Worm (Caenorhabditis elegans) whole organism, L1 larva: Measurements from ENCODE around the gene aakg-5.
A peak's percentile ranks its signal among the peaks of the same experiment; 100 is the strongest.

Source experiments
- C04F5.9 ChIP-seq: sonication (generic microtip); optimal IDR thresholded peaks from 2 replicates; lab custom pipeline; 2016; ENCODE audit warnings: missing genetic modification characterization, missing compliant biosample characterization
- C16A3.4 ChIP-seq: fragments of 150-350 bp; optimal IDR thresholded peaks from 2 replicates; lab custom pipeline; 2014; ENCODE audit warnings: missing biosample characterization, missing genetic modification characterization
- C34B4.2 ChIP-seq: sonication (generic microtip); optimal IDR thresholded peaks from 2 replicates; lab custom pipeline; 2017; ENCODE audit warnings: mild to moderate bottlenecking, missing genetic modification characterization, missing compliant biosample characterization
- F16B12.6 ChIP-seq: fragments of 150-350 bp; optimal IDR thresholded peaks from 2 replicates; lab custom pipeline; 2014; ENCODE audit warnings: missing biosample characterization, missing genetic modification characterization
- Y116A8C.19 ChIP-seq: sonication (generic microtip); optimal IDR thresholded peaks from 2 replicates; lab custom pipeline; 2016; ENCODE audit warnings: missing compliant biosample characterization, missing genetic modification characterization, borderline replicate concordance
- ceh-63 ChIP-seq: fragments of 200-800 bp; sonication (Bioruptor generic); optimal IDR thresholded peaks from 2 replicates; lab custom pipeline; 2018; ENCODE audit warnings: mild to moderate bottlenecking, missing genetic modification characterization, missing compliant biosample characterization
- ceh-8 ChIP-seq: fragments of 200-800 bp; sonication (Bioruptor generic); optimal IDR thresholded peaks from 2 replicates; lab custom pipeline; 2018; ENCODE audit warnings: mild to moderate bottlenecking, missing genetic modification characterization, moderate library complexity, missing compliant biosample characterization
- ceh-82 ChIP-seq, 3 experiments: fragments of 150-350 bp in 1 of 3; sonication (generic microtip) in 2 of 3; optimal IDR thresholded peaks; 2 replicates each; lab custom pipeline; 2014 to 2017; ENCODE audit warnings: missing biosample characterization in 3 of 3, missing genetic modification characterization in 3 of 3
- ceh-88 ChIP-seq: fragments of 200-800 bp; sonication (Bioruptor generic); IDR thresholded peaks from 2 replicates; pipeline ENCODE4 v1.3.6; 2022; ENCODE audit warnings: missing genetic modification characterization, missing compliant biosample characterization
- ceh-90 ChIP-seq: sonication (generic microtip); optimal IDR thresholded peaks from 2 replicates; lab custom pipeline; 2016; ENCODE audit warnings: missing genetic modification characterization, missing compliant biosample characterization
- dpl-1 ChIP-seq, 3 experiments: fragments of 150-350 bp in 2 of 3; sonication (generic microtip) in 1 of 3; optimal IDR thresholded peaks; 2 replicates each; lab custom pipeline; 2014 to 2017; ENCODE audit warnings: missing biosample characterization in 3 of 3, missing genetic modification characterization in 3 of 3, missing genetic modification reagents in 3 of 3
- egl-27 ChIP-seq, 2 experiments: fragments of 150-350 bp in 1 of 2; sonication (generic microtip); optimal IDR thresholded peaks; 3 replicates each; lab custom pipeline; 2017 to 2018; ENCODE audit warnings: missing biosample characterization in 2 of 2, missing genetic modification characterization in 2 of 2, missing genetic modification reagents in 2 of 2
- elt-2 ChIP-seq: sonication (generic microtip); optimal IDR thresholded peaks from 2 replicates; lab custom pipeline; 2016; ENCODE audit warnings: missing genetic modification characterization, mild to moderate bottlenecking, inconsistent platforms, missing compliant biosample characterization, missing genetic modification reagents
- ets-5 ChIP-seq: fragments of 200-800 bp; sonication (Bioruptor generic); IDR thresholded peaks from 2 replicates; pipeline ENCODE4 v1.3.6; 2022; ENCODE audit warnings: missing genetic modification characterization, missing compliant biosample characterization
- fkh-10 ChIP-seq: sonication (generic microtip); optimal IDR thresholded peaks from 2 replicates; lab custom pipeline; 2017; ENCODE audit warnings: missing biosample characterization, missing genetic modification reagents, missing genetic modification characterization
- fkh-8 ChIP-seq: sonication (generic microtip); optimal IDR thresholded peaks from 2 replicates; lab custom pipeline; 2016; ENCODE audit warnings: mild to moderate bottlenecking, missing genetic modification characterization, missing compliant biosample characterization
- fos-1 ChIP-seq: fragments of 150-350 bp; optimal IDR thresholded peaks from 2 replicates; lab custom pipeline; 2014; ENCODE audit warnings: missing biosample characterization, missing genetic modification characterization
- hlh-17 ChIP-seq: fragments of 200-800 bp; sonication (Bioruptor generic); optimal IDR thresholded peaks from 2 replicates; lab custom pipeline; 2018; ENCODE audit warnings: missing genetic modification characterization, mild to moderate bottlenecking, missing compliant biosample characterization, moderate library complexity, borderline replicate concordance
- irx-1 ChIP-seq: sonication (generic microtip); optimal IDR thresholded peaks from 2 replicates; lab custom pipeline; 2016; ENCODE audit warnings: missing genetic modification characterization, missing compliant biosample characterization
- jun-1 ChIP-seq: fragments of 150-350 bp; optimal IDR thresholded peaks from 2 replicates; lab custom pipeline; 2014; ENCODE audit warnings: missing biosample characterization, missing genetic modification reagents, missing genetic modification characterization
- lin-13 ChIP-seq: fragments of 150-350 bp; optimal IDR thresholded peaks from 2 replicates; lab custom pipeline; 2014; ENCODE audit warnings: missing biosample characterization, missing genetic modification reagents, missing genetic modification characterization
- lin-14 ChIP-seq: fragments of 200-800 bp; sonication (Bioruptor generic); optimal IDR thresholded peaks from 2 replicates; lab custom pipeline; 2018; ENCODE audit warnings: mild to moderate bottlenecking, missing genetic modification characterization, moderate library complexity, missing compliant biosample characterization
- lir-3 ChIP-seq: sonication (generic microtip); optimal IDR thresholded peaks from 2 replicates; lab custom pipeline; 2016; ENCODE audit warnings: mild to moderate bottlenecking, missing genetic modification characterization, moderate library complexity, missing compliant biosample characterization; ENCODE audit not compliant: poor library complexity
- mdl-1 ChIP-seq, 2 experiments: fragments of 150-350 bp; optimal IDR thresholded peaks; 2 replicates each; lab custom pipeline; 2014 to 2017; ENCODE audit warnings: missing biosample characterization in 2 of 2, missing genetic modification characterization in 2 of 2, inconsistent platforms in 1 of 2
- mef-2 ChIP-seq: fragments of 150-350 bp; optimal IDR thresholded peaks from 2 replicates; lab custom pipeline; 2014; ENCODE audit warnings: missing biosample characterization, missing genetic modification characterization
- mep-1 ChIP-seq: fragments of 150-350 bp; optimal IDR thresholded peaks from 2 replicates; lab custom pipeline; 2014; ENCODE audit warnings: missing biosample characterization, missing genetic modification characterization
- nhr-11 ChIP-seq: fragments of 150-350 bp; optimal IDR thresholded peaks from 2 replicates; lab custom pipeline; 2014; ENCODE audit warnings: missing biosample characterization, missing genetic modification characterization
- nhr-12 ChIP-seq: sonication (generic microtip); optimal IDR thresholded peaks from 2 replicates; lab custom pipeline; 2017; ENCODE audit warnings: missing biosample characterization, missing genetic modification characterization
- nhr-19 ChIP-seq: fragments of 200-800 bp; sonication (Bioruptor generic); conservative IDR thresholded peaks from 2 replicates; pipeline ENCODE4 v1.3.6; 2022; ENCODE audit warnings: missing genetic modification characterization, missing compliant biosample characterization
- nhr-237 ChIP-seq: fragments of 150-350 bp; optimal IDR thresholded peaks from 2 replicates; lab custom pipeline; 2014; ENCODE audit warnings: missing biosample characterization, missing genetic modification characterization
- nhr-47 ChIP-seq: sonication (generic microtip); optimal IDR thresholded peaks from 2 replicates; lab custom pipeline; 2016; ENCODE audit warnings: mild to moderate bottlenecking, missing genetic modification characterization, moderate library complexity, missing compliant biosample characterization
- nhr-71 ChIP-seq: sonication (generic microtip); optimal IDR thresholded peaks from 2 replicates; lab custom pipeline; 2016; ENCODE audit warnings: mild to moderate bottlenecking, missing genetic modification characterization, moderate library complexity, missing compliant biosample characterization
- nhr-76 ChIP-seq: sonication (generic microtip); optimal IDR thresholded peaks from 2 replicates; lab custom pipeline; 2017; ENCODE audit warnings: missing biosample characterization, missing genetic modification characterization
- nhr-84 ChIP-seq: sonication (generic microtip); optimal IDR thresholded peaks from 2 replicates; lab custom pipeline; 2017; ENCODE audit warnings: missing biosample characterization, missing genetic modification characterization
- nhr-90 ChIP-seq: sonication (generic microtip); optimal IDR thresholded peaks from 2 replicates; lab custom pipeline; 2016; ENCODE audit warnings: mild to moderate bottlenecking, missing genetic modification characterization, missing compliant biosample characterization; ENCODE audit not compliant: poor library complexity
- pag-3 ChIP-seq: sonication (generic microtip); optimal IDR thresholded peaks from 2 replicates; lab custom pipeline; 2017; ENCODE audit warnings: missing genetic modification characterization, mild to moderate bottlenecking, missing compliant biosample characterization, antibody characterized with exemption, borderline replicate concordance; ENCODE audit not compliant: insufficient read depth
- rnt-1 ChIP-seq: sonication (generic microtip); optimal IDR thresholded peaks from 2 replicates; lab custom pipeline; 2016; ENCODE audit warnings: mild to moderate bottlenecking, missing genetic modification characterization, moderate library complexity, missing compliant biosample characterization
- snpc-4 ChIP-seq: fragments of 150-350 bp; optimal IDR thresholded peaks from 2 replicates; lab custom pipeline; 2014; ENCODE audit warnings: missing biosample characterization, missing genetic modification characterization
- snu-23 ChIP-seq: sonication (generic microtip); optimal IDR thresholded peaks from 2 replicates; lab custom pipeline; 2016; ENCODE audit warnings: missing genetic modification characterization, missing compliant biosample characterization
- sox-4 ChIP-seq: sonication (generic microtip); optimal IDR thresholded peaks from 2 replicates; lab custom pipeline; 2016; ENCODE audit warnings: missing genetic modification characterization, missing compliant biosample characterization
- sptf-1 ChIP-seq: fragments of 150-350 bp; optimal IDR thresholded peaks from 2 replicates; lab custom pipeline; 2014; ENCODE audit warnings: missing biosample characterization, missing genetic modification characterization
- swsn-7 ChIP-seq: sonication (generic microtip); optimal IDR thresholded peaks from 2 replicates; lab custom pipeline; 2016; ENCODE audit warnings: missing genetic modification characterization, missing compliant biosample characterization
- tlp-1 ChIP-seq: fragments of 150-350 bp; optimal IDR thresholded peaks from 2 replicates; lab custom pipeline; 2014; ENCODE audit warnings: missing biosample characterization, missing genetic modification characterization
- unc-30 ChIP-seq: sonication (generic microtip); optimal IDR thresholded peaks from 2 replicates; lab custom pipeline; 2017; ENCODE audit warnings: missing biosample characterization, missing genetic modification characterization
- unc-62 ChIP-seq: fragments of 150-350 bp; optimal IDR thresholded peaks from 2 replicates; lab custom pipeline; 2014; ENCODE audit warnings: missing biosample characterization, missing genetic modification reagents, missing genetic modification characterization
- unc-98 ChIP-seq: fragments of 200-800 bp; sonication (Bioruptor generic); IDR thresholded peaks from 2 replicates; pipeline ENCODE4 v1.3.6; 2022; ENCODE audit warnings: missing genetic modification characterization, missing compliant biosample characterization
- ztf-4 ChIP-seq: fragments of 150-350 bp; optimal IDR thresholded peaks from 2 replicates; lab custom pipeline; 2014; ENCODE audit warnings: missing biosample characterization, missing genetic modification characterization

The aakg-5 gene

ce11 chrII:9933947-9934383 is 41.0 kb downstream of the aakg-5 start (continued):
- TF ChIP-seq nhr-71 (tag; lab: Kevin White, UChicago) (peak; percentile 42), sox-4 (tag; lab: Kevin White, UChicago) (no peak), snu-23 (GFP tag; lab: Kevin White, UChicago) (peak; percentile 48), mep-1 (tag; lab: Kevin White, UChicago) (no peak), nhr-237 (no peak), nhr-11 (tag; lab: Kevin White, UChicago) (no peak), sptf-1 (no peak), fkh-10 (GFP tag; lab: Kevin White, UChicago) (no peak), rnt-1 (tag; lab: Kevin White, UChicago) (peak; percentile 54), fkh-8 (tag; lab: Kevin White, UChicago) (no peak), unc-98 (no peak), mef-2 (tag; lab: Kevin White, UChicago) (no peak), egl-27 (tag; optimal IDR thresholded peaks at IDR 0.05; lab: Kevin White, UChicago) (no peak), C16A3.4 (tag; lab: Kevin White, UChicago) (no peak), hlh-17 (GFP tag; lab: Kevin White, UChicago) (peak; percentile 24), nhr-76 (no peak), ets-5 (GFP tag; lab: Robert Waterston, UW) (no peak), jun-1 (tag; lab: Kevin White, UChicago) (no peak), fos-1 (tag; lab: Kevin White, UChicago) (no peak), ceh-90 (tag; lab: Kevin White, UChicago) (no peak), lin-14 (GFP tag; lab: Kevin White, UChicago) (no peak), swsn-7 (no peak), nhr-90 (tag; lab: Kevin White, UChicago) (peak; percentile 58), tlp-1 (tag; lab: Kevin White, UChicago) (no peak), pag-3 (no peak), nhr-47 (tag; lab: Kevin White, UChicago) (peak; percentile 48), unc-62 (GFP tag; lab: Kevin White, UChicago) (no peak), ztf-4 (no peak), ceh-63 (GFP tag; lab: Kevin White, UChicago) (no peak), F16B12.6 (tag; lab: Kevin White, UChicago) (no peak), C34B4.2 (tag; lab: Kevin White, UChicago) (no peak)

- TF ChIP-seq elt-2 (tag; lab: Kevin White, UChicago) (peak; percentile 64), ceh-8 (GFP tag; lab: Kevin White, UChicago) (no peak), Y116A8C.19 (no peak)
- TF ChIP-seq, all 84 proteins: peak for 1
Measured at ce11 chrII:9931476-9931875, 43.4 kb downstream of the aakg-5 start, which contains the start of gene pho-11. Gene pho-11, plus strand, starts transcription at chrII:9931849.

ce11 chrII:9931012-9931411 is 43.9 kb downstream of the aakg-5 start:
- TF ChIP-seq nhr-19 (GFP tag; lab: Robert Waterston, UW) (peak; percentile 57), lin-13 (GFP tag; lab: Kevin White, UChicago) (peak; percentile 18), fos-1 (tag; lab: Kevin White, UChicago) (no peak), nhr-11 (tag; lab: Kevin White, UChicago) (peak; percentile 23), hlh-17 (GFP tag; lab: Kevin White, UChicago) (no peak), sptf-1 (no peak), mep-1 (tag; lab: Kevin White, UChicago) (no peak), unc-98 (peak; percentile 55; the same call in 1 of the 2 replicates), elt-2 (tag; lab: Kevin White, UChicago) (no peak), nhr-71 (tag; lab: Kevin White, UChicago) (peak; percentile 82), fkh-10 (GFP tag; lab: Kevin White, UChicago) (no peak), irx-1 (peak; percentile 39), ceh-90 (tag; lab: Kevin White, UChicago) (peak; percentile 68), ceh-88 (GFP tag; lab: Robert Waterston, UW) (no peak; the same call in 1 of the 2 replicates), lir-3 (tag; lab: Kevin White, UChicago) (peak; percentile 78), nhr-237 (no peak), snpc-4 (no peak), ceh-8 (GFP tag; lab: Kevin White, UChicago) (no peak), nhr-12 (no peak), nhr-90 (tag; lab: Kevin White, UChicago) (no peak), dpl-1 (GFP tag; optimal IDR thresholded peaks at IDR 0.05; lab: Kevin White, UChicago) (peak; percentile 25 to 45 (median 37)), mdl-1 (tag; optimal IDR thresholded peaks at IDR 0.05; lab: Kevin White, UChicago) (peak in 1 of 2 experiments; percentile 1), unc-30 (tag; lab: Kevin White, UChicago) (no peak), ceh-82 (tag; optimal IDR thresholded peaks at IDR 0.05; lab: Kevin White, UChicago) (peak in 1 of 3 experiments; percentile 18), C04F5.9 (tag; lab: Kevin White, UChicago) (peak; percentile 9), nhr-47 (tag; lab: Kevin White, UChicago) (peak; percentile 68), C34B4.2 (tag; lab: Kevin White, UChicago) (no peak), nhr-84 (tag; lab: Kevin White, UChicago) (no peak)
